Worm (Caenorhabditis elegans): Measurements from ENCODE around the gene F55G11.2.

DNA sequence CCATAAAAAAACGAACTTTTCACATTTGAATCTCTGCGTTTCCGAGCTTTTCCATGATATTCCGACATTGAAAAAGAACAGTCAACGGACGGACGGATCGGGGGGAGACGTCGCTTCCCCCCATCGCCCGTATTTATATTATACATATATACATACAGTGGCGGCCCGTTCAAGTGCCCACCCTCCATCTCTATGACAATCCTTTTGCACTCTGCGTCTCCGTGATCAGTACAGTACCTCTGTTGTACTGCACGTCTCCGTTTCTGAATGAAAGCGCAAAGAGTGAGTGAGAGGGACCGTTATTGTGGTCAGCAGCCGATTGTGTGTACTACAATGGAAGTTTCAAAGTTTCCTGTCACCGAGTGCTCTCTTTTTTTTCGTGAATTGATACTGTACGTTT lies 30.0 kb upstream of the F55G11.2 start:
- TF ChIP-seq zip-2 (tag; optimal IDR thresholded peaks at IDR 0.05) (no peak), vab-7 (GFP tag; IDR thresholded peaks at IDR 0.05) (no peak), daf-12 (tag; optimal IDR thresholded peaks at IDR 0.05) (no peak), nhr-28 (tag; optimal IDR thresholded peaks at IDR 0.05) (no peak)
